Fruit fly (Drosophila melanogaster) S2 (cell line): ENCODE measurements around the gene CG8326.

Experiments used
- CG8478 ChIP-seq: fragments of >200 bp; optimal IDR thresholded peaks from 2 replicates; lab custom pipeline; 2018
- CTCF ChIP-seq, 2 experiments: fragments of >200 bp; optimal IDR thresholded peaks; 2 replicates each; lab custom pipeline; 2018

- TF ChIP-seq CTCF (optimal IDR thresholded peaks at IDR 0.05; lab: Kevin White, UChicago) (no peak), CG8478 (lab: Kevin White, UChicago) (no peak)
Observed at dm6 chrX:17622187-17622586, 7.1 kb downstream of the CG8326 start.
